Fruit fly (Drosophila melanogaster): ENCODE results near the gene CIAPIN1.

CIAPIN1 gene

DNA sequence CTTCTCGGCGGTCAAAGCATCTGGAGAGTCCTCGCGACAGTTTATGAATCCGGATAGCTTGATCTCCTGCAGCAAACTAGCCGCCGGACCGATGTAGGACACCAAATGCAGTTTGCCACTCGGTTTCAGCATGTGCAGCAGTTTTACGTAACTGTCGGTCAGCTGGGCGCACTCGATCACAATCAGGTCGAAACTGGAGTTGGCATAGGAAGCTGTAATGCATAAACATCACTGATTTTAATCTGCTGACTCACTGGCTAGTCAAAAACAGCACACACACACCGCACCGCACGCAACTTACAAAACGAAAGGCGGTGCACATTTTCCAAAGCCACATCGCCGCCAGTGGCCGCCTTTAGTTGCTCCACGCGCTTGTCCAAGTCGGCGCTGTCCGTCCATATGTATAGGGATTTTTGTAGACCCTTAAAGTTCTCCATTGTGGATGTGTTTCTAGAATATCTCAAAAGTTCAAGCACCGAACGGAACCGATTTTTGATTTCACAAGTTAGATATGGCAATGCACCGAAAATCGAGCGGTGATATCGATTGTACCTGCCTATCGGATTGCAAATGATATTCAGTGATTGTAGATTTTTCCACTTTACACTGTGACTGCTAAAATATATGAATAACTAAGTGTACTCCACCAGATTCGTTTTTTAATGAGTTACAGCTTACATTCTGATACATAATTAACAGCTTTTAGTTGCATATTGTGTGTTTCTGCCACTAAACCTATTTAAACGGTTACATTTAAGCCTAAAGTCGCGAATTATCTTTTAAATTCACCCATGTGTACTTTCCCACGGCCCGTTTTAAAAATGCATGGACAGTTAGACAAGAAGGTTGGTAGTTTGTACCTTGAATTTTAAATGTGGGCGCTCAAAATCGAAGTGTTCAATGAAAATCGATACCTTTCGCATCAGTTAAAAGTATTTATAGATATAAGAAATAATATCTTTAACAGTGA is at the start of gene CIAPIN1:
Gene CIAPIN1 (minus strand): TSS at position 523 of the 970 bp plus-strand sequence.
- TF ChIP-seq Myc (optimal IDR thresholded peaks at IDR 0.05) (no peak), h (optimal IDR thresholded peaks at IDR 0.05) (no peak), insv (optimal IDR thresholded peaks at IDR 0.05) (no peak), psq (optimal IDR thresholded peaks at IDR 0.05) (no peak), Sin3A (optimal IDR thresholded peaks at IDR 0.05) (no peak), ttk (optimal IDR thresholded peaks at IDR 0.05) (no peak)

dm6 chr2L:15074465-15074864 is 35.8 kb upstream of the CIAPIN1 start, which contains the start of gene wwk:
Gene wwk, plus strand, starts transcription at chr2L:15074776.
- TF ChIP-seq insv (optimal IDR thresholded peaks at IDR 0.05) (no peak), ttk (optimal IDR thresholded peaks at IDR 0.05) (no peak), Myc (optimal IDR thresholded peaks at IDR 0.05) (no peak), Sin3A (optimal IDR thresholded peaks at IDR 0.05) (no peak)

dm6 chr2L:15070216-15070615 is 31.6 kb upstream of the CIAPIN1 start, which contains the start of gene vig:
Gene vig, minus strand, starts transcription at chr2L:15070316.
- TF ChIP-seq Myc (optimal IDR thresholded peaks at IDR 0.05): no peak
- TF ChIP-seq ttk (optimal IDR thresholded peaks at IDR 0.05): no peak
- TF ChIP-seq Sin3A (optimal IDR thresholded peaks at IDR 0.05): no peak
- TF ChIP-seq psq (optimal IDR thresholded peaks at IDR 0.05): no peak
- no peak for TF ChIP-seq h (optimal IDR thresholded peaks at IDR 0.05)
- TF ChIP-seq insv (optimal IDR thresholded peaks at IDR 0.05): no peak

DNA sequence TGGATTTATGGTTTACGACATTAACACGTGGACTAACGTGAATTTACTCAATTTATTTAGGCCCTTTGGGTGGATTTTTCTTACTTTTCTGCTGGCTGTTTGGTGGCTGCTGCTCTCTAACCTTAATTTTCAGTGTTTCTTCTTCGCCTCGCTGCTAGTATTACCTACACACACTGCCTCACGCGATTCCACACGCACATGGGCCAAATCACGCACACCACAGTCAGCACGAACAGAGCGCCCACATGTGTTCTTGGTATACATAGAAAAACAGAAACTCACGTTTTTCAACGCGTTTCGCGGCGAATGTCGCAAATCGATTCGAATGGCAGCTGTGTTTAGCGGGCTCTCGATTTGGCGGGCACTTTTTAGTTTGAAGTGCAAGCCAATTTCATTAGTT is 29.2 kb upstream of the CIAPIN1 start:
- TF ChIP-seq Sin3A (optimal IDR thresholded peaks at IDR 0.05): no peak
- TF ChIP-seq psq (optimal IDR thresholded peaks at IDR 0.05): no peak
- TF ChIP-seq insv (optimal IDR thresholded peaks at IDR 0.05): no peak
- no peak for TF ChIP-seq h (optimal IDR thresholded peaks at IDR 0.05)

dm6 chr2L:15066141-15066540 is 27.5 kb upstream of the CIAPIN1 start:
- TF ChIP-seq psq (optimal IDR thresholded peaks at IDR 0.05) (no peak), Myc (optimal IDR thresholded peaks at IDR 0.05) (no peak), h (optimal IDR thresholded peaks at IDR 0.05) (no peak), Sin3A (optimal IDR thresholded peaks at IDR 0.05) (no peak), ttk (optimal IDR thresholded peaks at IDR 0.05) (no peak), insv (optimal IDR thresholded peaks at IDR 0.05) (no peak)

DNA sequence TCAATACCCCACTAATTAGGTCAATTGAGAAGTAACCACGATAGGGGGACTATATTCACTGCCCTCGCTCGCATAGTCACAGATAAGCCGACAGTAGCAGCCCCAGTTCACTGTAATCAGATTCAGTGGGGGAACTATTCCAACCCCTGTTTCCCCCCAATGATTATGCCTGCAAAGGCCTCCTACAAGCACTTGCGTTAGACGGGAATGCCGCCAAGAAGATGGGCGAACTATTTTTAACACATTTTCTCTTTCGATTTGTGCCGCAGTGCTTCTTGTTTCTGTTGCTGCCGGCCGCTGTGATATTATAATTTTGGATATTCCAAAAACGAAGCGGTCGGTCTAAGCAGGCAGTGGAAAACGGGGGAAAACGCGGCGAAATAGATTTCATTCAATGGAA is 27.0 kb upstream of the CIAPIN1 start:
- no peak for TF ChIP-seq ttk (optimal IDR thresholded peaks at IDR 0.05)
- no peak for TF ChIP-seq Myc (optimal IDR thresholded peaks at IDR 0.05)
- TF ChIP-seq Sin3A (optimal IDR thresholded peaks at IDR 0.05): no peak
- TF ChIP-seq psq (optimal IDR thresholded peaks at IDR 0.05): no peak
- no peak for TF ChIP-seq insv (optimal IDR thresholded peaks at IDR 0.05)
- no peak for TF ChIP-seq h (optimal IDR thresholded peaks at IDR 0.05)

- TF ChIP-seq Sin3A (optimal IDR thresholded peaks at IDR 0.05): no peak
- TF ChIP-seq psq (optimal IDR thresholded peaks at IDR 0.05): no peak
- no peak for TF ChIP-seq insv (optimal IDR thresholded peaks at IDR 0.05)
- no peak for TF ChIP-seq ttk (optimal IDR thresholded peaks at IDR 0.05)
- TF ChIP-seq h (optimal IDR thresholded peaks at IDR 0.05): no peak
- no peak for TF ChIP-seq Myc (optimal IDR thresholded peaks at IDR 0.05)
These were observed 23.4 kb upstream of the CIAPIN1 start for dm6 chr2L:15062095-15062494.

- no peak for TF ChIP-seq insv (optimal IDR thresholded peaks at IDR 0.05)
- TF ChIP-seq psq (optimal IDR thresholded peaks at IDR 0.05): no peak
- no peak for TF ChIP-seq Sin3A (optimal IDR thresholded peaks at IDR 0.05)
- no peak for TF ChIP-seq h (optimal IDR thresholded peaks at IDR 0.05)
These were observed 22.7 kb upstream of the CIAPIN1 start, which contains the start of the genes solo and vas for dm6 chr2L:15061368-15061767. Gene solo, plus strand, starts transcription at chr2L:15061656. Gene vas, plus strand, starts transcription at chr2L:15061656.

dm6 chr2L:15060580-15061005 is 21.9 kb upstream of the CIAPIN1 start, which contains the start of gene TfIIS:
Gene TfIIS, minus strand, starts transcription at chr2L:15060757.
- no peak for TF ChIP-seq Myc (optimal IDR thresholded peaks at IDR 0.05)
- TF ChIP-seq insv (optimal IDR thresholded peaks at IDR 0.05): no peak
- no peak for TF ChIP-seq Sin3A (optimal IDR thresholded peaks at IDR 0.05)

DNA sequence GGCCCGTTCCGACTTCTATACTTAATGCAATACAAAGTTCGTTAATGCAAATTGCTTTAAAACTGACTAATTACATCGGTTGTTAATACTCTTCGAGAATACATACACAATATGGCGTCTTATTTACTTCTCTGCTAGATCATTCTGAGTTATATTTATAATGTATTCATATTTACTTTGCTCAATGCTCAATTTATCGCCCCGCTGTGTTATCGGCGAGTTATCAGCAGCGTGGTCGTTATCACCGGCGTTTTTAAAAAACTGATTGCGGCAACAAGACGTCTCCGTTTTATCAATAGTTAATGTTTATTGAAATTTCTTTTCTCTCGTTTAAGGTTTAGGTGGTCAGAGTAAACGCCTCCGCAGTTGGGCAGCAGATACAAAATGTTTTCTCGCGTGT is 20.3 kb upstream of the CIAPIN1 start:
- TF ChIP-seq insv (optimal IDR thresholded peaks at IDR 0.05) (no peak), Sin3A (optimal IDR thresholded peaks at IDR 0.05) (no peak), psq (optimal IDR thresholded peaks at IDR 0.05) (no peak), h (optimal IDR thresholded peaks at IDR 0.05) (no peak), Myc (optimal IDR thresholded peaks at IDR 0.05) (no peak), ttk (optimal IDR thresholded peaks at IDR 0.05) (no peak)

DNA sequence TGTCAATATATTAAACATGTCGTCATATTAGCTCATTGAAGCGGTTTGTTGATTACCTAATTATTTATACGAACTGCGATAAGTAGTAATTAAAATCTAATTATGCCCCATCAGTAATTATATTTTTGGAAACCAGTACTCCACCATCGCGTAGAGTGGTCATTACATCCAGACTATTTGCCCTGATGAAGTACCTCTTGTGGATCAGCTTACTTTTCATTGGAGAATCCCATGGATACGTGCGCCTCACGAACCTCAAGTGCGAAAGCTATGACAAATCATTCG is 19.4 kb upstream of the CIAPIN1 start, which contains the start of gene CG33679:
Gene CG33679 (plus strand): TSS at position 186 of the 285 bp plus-strand sequence.
- TF ChIP-seq Myc (optimal IDR thresholded peaks at IDR 0.05) (no peak), insv (optimal IDR thresholded peaks at IDR 0.05) (no peak), h (optimal IDR thresholded peaks at IDR 0.05) (no peak), Sin3A (optimal IDR thresholded peaks at IDR 0.05) (no peak), ttk (optimal IDR thresholded peaks at IDR 0.05) (no peak), psq (optimal IDR thresholded peaks at IDR 0.05) (no peak)

- TF ChIP-seq Myc (optimal IDR thresholded peaks at IDR 0.05): no peak
- TF ChIP-seq psq (optimal IDR thresholded peaks at IDR 0.05): no peak
- no peak for TF ChIP-seq Sin3A (optimal IDR thresholded peaks at IDR 0.05)
- no peak for TF ChIP-seq ttk (optimal IDR thresholded peaks at IDR 0.05)
- no peak for TF ChIP-seq insv (optimal IDR thresholded peaks at IDR 0.05)
- TF ChIP-seq h (optimal IDR thresholded peaks at IDR 0.05): no peak
These were observed 18.8 kb upstream of the CIAPIN1 start, which contains the start of gene ck for dm6 chr2L:15057225-15058117. Gene ck, minus strand, starts transcription at chr2L:15057862.
